Worm (Caenorhabditis elegans) whole organism, mixed stage, embryonic: ENCODE measurements around the gene twf-2.

Experiments used
- M03D4.4 ChIP-seq: sonication (generic microtip); optimal IDR thresholded peaks from 2 replicates; lab custom pipeline; 2017; ENCODE audit warnings: mild to moderate bottlenecking, missing genetic modification characterization, missing compliant biosample characterization
- ceh-39 ChIP-seq: fragments of 150-350 bp; optimal IDR thresholded peaks from 2 replicates; lab custom pipeline; 2014; ENCODE audit warnings: missing biosample characterization, missing genetic modification characterization
- drap-1 ChIP-seq: fragments of 200-800 bp; sonication (Bioruptor generic); optimal IDR thresholded peaks from 3 replicates; lab custom pipeline; 2018; ENCODE audit warnings: mild to moderate bottlenecking, missing genetic modification characterization, missing compliant biosample characterization
- elt-3 ChIP-seq: fragments of 150-350 bp; optimal IDR thresholded peaks from 2 replicates; lab custom pipeline; 2014; ENCODE audit warnings: missing biosample characterization, missing genetic modification characterization
- hlh-1 ChIP-seq: fragments of 150-350 bp; optimal IDR thresholded peaks from 2 replicates; lab custom pipeline; 2014; ENCODE audit warnings: missing biosample characterization, missing genetic modification reagents, missing genetic modification characterization
- nhr-12 ChIP-seq: fragments of 150-350 bp; optimal IDR thresholded peaks from 2 replicates; lab custom pipeline; 2014; ENCODE audit warnings: missing biosample characterization, missing genetic modification characterization
- nhr-76 ChIP-seq: sonication (generic microtip); optimal IDR thresholded peaks from 2 replicates; lab custom pipeline; 2017; ENCODE audit warnings: missing biosample characterization, missing genetic modification characterization
- sem-2 ChIP-seq: fragments of 200-800 bp; sonication (Bioruptor generic); optimal IDR thresholded peaks from 2 replicates; lab custom pipeline; 2018; ENCODE audit warnings: mild to moderate bottlenecking, missing genetic modification characterization, missing compliant biosample characterization
- snpc-4 ChIP-seq: fragments of 150-350 bp; optimal IDR thresholded peaks from 2 replicates; lab custom pipeline; 2014; ENCODE audit warnings: missing biosample characterization, missing genetic modification characterization
- unc-39 ChIP-seq: fragments of 150-350 bp; optimal IDR thresholded peaks from 2 replicates; lab custom pipeline; 2014; ENCODE audit warnings: missing biosample characterization, missing genetic modification characterization
- unc-62 ChIP-seq: fragments of 150-350 bp; optimal IDR thresholded peaks from 2 replicates; lab custom pipeline; 2014; ENCODE audit warnings: missing biosample characterization, missing genetic modification reagents, missing genetic modification characterization
- zip-8 ChIP-seq: fragments of 150-350 bp; optimal IDR thresholded peaks from 2 replicates; lab custom pipeline; 2014; ENCODE audit warnings: missing biosample characterization, missing genetic modification characterization
- ztf-11 ChIP-seq: fragments of 150-350 bp; optimal IDR thresholded peaks from 2 replicates; lab custom pipeline; 2014; ENCODE audit warnings: missing biosample characterization, missing genetic modification characterization

DNA sequence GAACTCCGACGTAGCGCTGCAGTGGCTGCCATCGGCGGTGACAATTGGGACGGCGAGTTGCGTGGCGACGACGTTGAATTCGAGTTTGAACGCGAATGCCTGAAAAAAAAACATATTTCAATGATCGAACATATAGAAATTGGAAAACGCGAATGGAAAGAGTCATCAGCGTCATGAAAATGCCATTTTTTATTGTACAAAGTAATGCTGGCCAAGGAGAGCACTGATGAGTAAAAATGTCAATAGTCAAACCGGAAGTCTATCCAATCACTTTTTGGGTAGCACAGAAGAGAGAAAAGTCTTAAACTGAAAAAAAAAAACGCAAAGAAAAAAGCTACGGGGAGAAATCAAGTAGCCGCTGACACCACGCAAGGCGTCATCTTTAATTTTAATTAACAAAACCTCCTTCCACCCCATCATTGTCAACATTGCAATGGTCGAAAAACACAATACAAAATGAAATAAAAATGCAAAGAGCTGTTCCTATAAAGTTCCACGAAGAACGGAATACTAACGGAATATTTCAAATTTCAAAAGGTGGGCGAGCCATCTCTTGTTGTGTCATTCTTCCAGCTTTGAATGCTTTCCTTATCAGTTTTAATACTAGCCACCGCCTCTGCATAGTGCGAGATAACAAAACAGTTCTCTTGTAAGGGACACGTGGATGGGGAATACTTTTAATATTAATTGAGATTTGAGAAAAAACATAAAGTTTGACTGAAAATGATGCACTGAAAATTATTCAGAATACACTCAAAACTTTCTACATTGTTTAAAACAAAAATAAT is 32.6 kb upstream of the twf-2 start:
- TF ChIP-seq M03D4.4 (tag; lab: Kevin White, UChicago) (no peak), snpc-4 (tag; lab: Kevin White, UChicago) (no peak), ztf-11 (tag; lab: Kevin White, UChicago) (no peak), unc-39 (tag; lab: Kevin White, UChicago) (no peak), unc-62 (GFP tag; lab: Kevin White, UChicago) (no peak), elt-3 (no peak), hlh-1 (tag; lab: Kevin White, UChicago) (no peak), drap-1 (GFP tag; lab: Kevin White, UChicago) (no peak), sem-2 (no peak), nhr-76 (tag; lab: Kevin White, UChicago) (no peak), ceh-39 (tag; lab: Kevin White, UChicago) (no peak), nhr-12 (tag; lab: Kevin White, UChicago) (no peak), zip-8 (no peak)
